Worm (Caenorhabditis elegans) whole organism, L1 larva: ENCODE results near the gene atgp-1.
A peak's percentile ranks its signal among the peaks of the same experiment; 100 is the strongest.

Source experiments
- C16A3.4 ChIP-seq: fragments of 150-350 bp; optimal IDR thresholded peaks from 2 replicates; lab custom pipeline; 2014; ENCODE audit warnings: missing biosample characterization, missing genetic modification characterization
- Y116A8C.19 ChIP-seq: sonication (generic microtip); optimal IDR thresholded peaks from 2 replicates; lab custom pipeline; 2016; ENCODE audit warnings: missing compliant biosample characterization, missing genetic modification characterization, borderline replicate concordance
- alr-1 ChIP-seq: fragments of 200-800 bp; sonication (Bioruptor generic); optimal IDR thresholded peaks from 2 replicates; lab custom pipeline; 2018; ENCODE audit warnings: borderline replicate concordance, mild to moderate bottlenecking, missing genetic modification characterization, missing compliant biosample characterization
- aly-2 ChIP-seq: fragments of 150-350 bp; optimal IDR thresholded peaks from 2 replicates; lab custom pipeline; 2014; ENCODE audit warnings: missing biosample characterization, missing genetic modification characterization
- ama-1 ChIP-seq: fragments of 150-350 bp; optimal IDR thresholded peaks from 2 replicates; lab custom pipeline; 2014
- ceh-88 ChIP-seq: fragments of 200-800 bp; sonication (Bioruptor generic); IDR thresholded peaks from 2 replicates; pipeline ENCODE4 v1.3.6; 2022; ENCODE audit warnings: missing genetic modification characterization, missing compliant biosample characterization
- ces-1 ChIP-seq: fragments of 150-350 bp; optimal IDR thresholded peaks from 2 replicates; lab custom pipeline; 2014; ENCODE audit warnings: missing biosample characterization, missing genetic modification reagents, missing genetic modification characterization
- dpl-1 ChIP-seq, 3 experiments: fragments of 150-350 bp in 2 of 3; sonication (generic microtip) in 1 of 3; optimal IDR thresholded peaks; 2 replicates each; lab custom pipeline; 2014 to 2017; ENCODE audit warnings: missing biosample characterization in 3 of 3, missing genetic modification characterization in 3 of 3, missing genetic modification reagents in 3 of 3
- dsc-1 ChIP-seq: sonication (generic microtip); optimal IDR thresholded peaks from 2 replicates; lab custom pipeline; 2016; ENCODE audit warnings: mild to moderate bottlenecking, missing genetic modification characterization, missing compliant biosample characterization
- efl-1 ChIP-seq, 4 experiments: fragments of 150-350 bp; optimal IDR thresholded peaks in 3 of 4; peaks in 1 of 4; 1 replicate in 1 of 4; 2 replicates in 3 of 4; lab custom pipeline; 2014; ENCODE audit warnings: missing biosample characterization in 2 of 4, missing genetic modification characterization in 2 of 4, missing genetic modification reagents in 2 of 4
- efl-3 ChIP-seq: fragments of 200-800 bp; sonication (Bioruptor generic); optimal IDR thresholded peaks from 2 replicates; lab custom pipeline; 2018; ENCODE audit warnings: mild to moderate bottlenecking, missing genetic modification characterization, missing compliant biosample characterization
- egl-13 ChIP-seq: sonication (generic microtip); optimal IDR thresholded peaks from 2 replicates; lab custom pipeline; 2016; ENCODE audit warnings: missing genotype, missing genetic modification reagents, missing genetic modification characterization, missing compliant biosample characterization
- fkh-10 ChIP-seq: sonication (generic microtip); optimal IDR thresholded peaks from 2 replicates; lab custom pipeline; 2017; ENCODE audit warnings: missing biosample characterization, missing genetic modification reagents, missing genetic modification characterization
- fkh-8 ChIP-seq: sonication (generic microtip); optimal IDR thresholded peaks from 2 replicates; lab custom pipeline; 2016; ENCODE audit warnings: mild to moderate bottlenecking, missing genetic modification characterization, missing compliant biosample characterization
- hlh-17 ChIP-seq: fragments of 200-800 bp; sonication (Bioruptor generic); optimal IDR thresholded peaks from 2 replicates; lab custom pipeline; 2018; ENCODE audit warnings: missing genetic modification characterization, mild to moderate bottlenecking, missing compliant biosample characterization, moderate library complexity, borderline replicate concordance
- hpl-2 ChIP-seq: fragments of 150-350 bp; optimal IDR thresholded peaks from 2 replicates; lab custom pipeline; 2014; ENCODE audit warnings: missing biosample characterization, missing genetic modification reagents, missing genetic modification characterization
- lin-13 ChIP-seq: fragments of 150-350 bp; optimal IDR thresholded peaks from 2 replicates; lab custom pipeline; 2014; ENCODE audit warnings: missing biosample characterization, missing genetic modification reagents, missing genetic modification characterization
- lin-15B ChIP-seq: fragments of 150-350 bp; sonication (generic microtip); optimal IDR thresholded peaks from 3 replicates; lab custom pipeline; 2014; ENCODE audit warnings: missing biosample characterization, missing genetic modification characterization
- lin-35 ChIP-seq, 2 experiments: fragments of 150-350 bp; optimal IDR thresholded peaks; 2 replicates each; lab custom pipeline; 2014; ENCODE audit warnings: missing biosample characterization in 2 of 2, missing genetic modification characterization in 2 of 2, missing genetic modification reagents in 2 of 2
- lin-39 ChIP-seq: fragments of 150-350 bp; optimal IDR thresholded peaks from 2 replicates; lab custom pipeline; 2014; ENCODE audit warnings: missing biosample characterization, missing genetic modification reagents, missing genetic modification characterization
- lir-3 ChIP-seq: sonication (generic microtip); optimal IDR thresholded peaks from 2 replicates; lab custom pipeline; 2016; ENCODE audit warnings: mild to moderate bottlenecking, missing genetic modification characterization, moderate library complexity, missing compliant biosample characterization; ENCODE audit not compliant: poor library complexity
- lsy-2 ChIP-seq, 2 experiments: fragments of 150-350 bp; optimal IDR thresholded peaks; 2 replicates each; lab custom pipeline; 2014; ENCODE audit warnings: missing biosample characterization in 2 of 2, missing genetic modification characterization in 2 of 2
- mab-9 ChIP-seq: fragments of 200-800 bp; sonication (Bioruptor generic); IDR thresholded peaks from 2 replicates; pipeline ENCODE4 v1.3.6; 2022; ENCODE audit warnings: missing genetic modification reagents, missing genetic modification characterization, missing compliant biosample characterization
- mdl-1 ChIP-seq, 2 experiments: fragments of 150-350 bp; optimal IDR thresholded peaks; 2 replicates each; lab custom pipeline; 2014 to 2017; ENCODE audit warnings: missing biosample characterization in 2 of 2, missing genetic modification characterization in 2 of 2, inconsistent platforms in 1 of 2
- mep-1 ChIP-seq: fragments of 150-350 bp; optimal IDR thresholded peaks from 2 replicates; lab custom pipeline; 2014; ENCODE audit warnings: missing biosample characterization, missing genetic modification characterization
- nhr-11 ChIP-seq: fragments of 150-350 bp; optimal IDR thresholded peaks from 2 replicates; lab custom pipeline; 2014; ENCODE audit warnings: missing biosample characterization, missing genetic modification characterization
- nhr-19 ChIP-seq: fragments of 200-800 bp; sonication (Bioruptor generic); conservative IDR thresholded peaks from 2 replicates; pipeline ENCODE4 v1.3.6; 2022; ENCODE audit warnings: missing genetic modification characterization, missing compliant biosample characterization
- nhr-71 ChIP-seq: sonication (generic microtip); optimal IDR thresholded peaks from 2 replicates; lab custom pipeline; 2016; ENCODE audit warnings: mild to moderate bottlenecking, missing genetic modification characterization, moderate library complexity, missing compliant biosample characterization
- nhr-85 ChIP-seq: sonication (generic microtip); peaks from one replicate; lab custom pipeline; 2016; ENCODE audit warnings: missing genetic modification characterization, inconsistent platforms, missing compliant biosample characterization
- pag-3 ChIP-seq: sonication (generic microtip); optimal IDR thresholded peaks from 2 replicates; lab custom pipeline; 2017; ENCODE audit warnings: missing genetic modification characterization, mild to moderate bottlenecking, missing compliant biosample characterization, antibody characterized with exemption, borderline replicate concordance; ENCODE audit not compliant: insufficient read depth
- pax-3 ChIP-seq: fragments of 200-800 bp; sonication (Bioruptor generic); optimal IDR thresholded peaks from 2 replicates; lab custom pipeline; 2018; ENCODE audit warnings: mild to moderate bottlenecking, missing genetic modification characterization, moderate library complexity, missing compliant biosample characterization
- rnt-1 ChIP-seq: sonication (generic microtip); optimal IDR thresholded peaks from 2 replicates; lab custom pipeline; 2016; ENCODE audit warnings: mild to moderate bottlenecking, missing genetic modification characterization, moderate library complexity, missing compliant biosample characterization
- skn-1 ChIP-seq: fragments of 150-350 bp; optimal IDR thresholded peaks from 2 replicates; lab custom pipeline; 2014; ENCODE audit warnings: missing biosample characterization, missing genetic modification characterization
- snpc-4 ChIP-seq: fragments of 150-350 bp; optimal IDR thresholded peaks from 2 replicates; lab custom pipeline; 2014; ENCODE audit warnings: missing biosample characterization, missing genetic modification characterization
- sox-4 ChIP-seq: sonication (generic microtip); optimal IDR thresholded peaks from 2 replicates; lab custom pipeline; 2016; ENCODE audit warnings: missing genetic modification characterization, missing compliant biosample characterization
- swsn-7 ChIP-seq: sonication (generic microtip); optimal IDR thresholded peaks from 2 replicates; lab custom pipeline; 2016; ENCODE audit warnings: missing genetic modification characterization, missing compliant biosample characterization
- unc-86 ChIP-seq: sonication (generic microtip); optimal IDR thresholded peaks from 2 replicates; lab custom pipeline; 2016; ENCODE audit warnings: missing genetic modification characterization, missing compliant biosample characterization
- zag-1 ChIP-seq: fragments of 150-350 bp; optimal IDR thresholded peaks from 2 replicates; lab custom pipeline; 2014; ENCODE audit warnings: missing biosample characterization, missing genetic modification characterization
- zip-4 ChIP-seq: fragments of 200-800 bp; sonication (Bioruptor generic); optimal IDR thresholded peaks from 2 replicates; lab custom pipeline; 2018; ENCODE audit warnings: mild to moderate bottlenecking, missing genetic modification characterization, moderate library complexity, missing compliant biosample characterization
- ztf-11 ChIP-seq, 2 experiments: sonication (generic microtip); optimal IDR thresholded peaks; 2 replicates each; lab custom pipeline; 2016 to 2017; ENCODE audit warnings: missing genetic modification characterization in 2 of 2, missing biosample characterization in 1 of 2, missing compliant biosample characterization in 1 of 2

Gene atgp-1

ce11 chrIV:17279592-17280440, 10.7 kb downstream of the atgp-1 start:
- peak; percentile 47 for TF ChIP-seq aly-2 (tag; lab: Kevin White, UChicago)
- TF ChIP-seq nhr-85 (tag; lab: Kevin White, UChicago): peak; percentile 38
- TF ChIP-seq skn-1 (tag; lab: Kevin White, UChicago): peak; percentile 35
- no peak for TF ChIP-seq efl-1 (optimal IDR thresholded peaks at IDR 0.05; lab: Kevin White, UChicago)
- peak in 1 of 2 experiments; percentile 73 for TF ChIP-seq efl-1 (GFP tag; optimal IDR thresholded peaks at IDR 0.05 in 1 of 2; lab: Kevin White, UChicago)
- peak; percentile 17 for TF ChIP-seq mep-1 (tag; lab: Kevin White, UChicago)
- TF ChIP-seq fkh-8 (tag; lab: Kevin White, UChicago): peak; percentile 1
- TF ChIP-seq hlh-17 (GFP tag; lab: Kevin White, UChicago): no peak
- TF ChIP-seq ama-1 (lab: Kevin White, UChicago): peak; percentile 68
- no peak for TF ChIP-seq mab-9

ce11 chrIV:17280441-17280939, 11.3 kb downstream of the atgp-1 start:
- peak; percentile 9 for TF ChIP-seq fkh-8 (tag; lab: Kevin White, UChicago)
- TF ChIP-seq rnt-1 (tag; lab: Kevin White, UChicago): peak; percentile 16
- TF ChIP-seq fkh-10 (GFP tag; lab: Kevin White, UChicago): no peak
- no peak for TF ChIP-seq mdl-1 (tag; optimal IDR thresholded peaks at IDR 0.05; lab: Kevin White, UChicago)
- TF ChIP-seq efl-1 (optimal IDR thresholded peaks at IDR 0.05; lab: Kevin White, UChicago): no peak
- TF ChIP-seq efl-1 (GFP tag; optimal IDR thresholded peaks at IDR 0.05 in 1 of 2; lab: Kevin White, UChicago): peak in 1 of 2 experiments; percentile 66
- TF ChIP-seq hpl-2: no peak
- peak in 1 of 2 experiments; percentile 11 for TF ChIP-seq lsy-2 (tag; optimal IDR thresholded peaks at IDR 0.05; lab: Kevin White, UChicago)
- TF ChIP-seq lin-39 (tag; lab: Kevin White, UChicago): no peak
- peak in 1 of 2 experiments; percentile 0 for TF ChIP-seq lin-35 (GFP tag; optimal IDR thresholded peaks at IDR 0.05; lab: Kevin White, UChicago)
- TF ChIP-seq nhr-11 (tag; lab: Kevin White, UChicago): no peak
- TF ChIP-seq nhr-85 (tag; lab: Kevin White, UChicago): peak; percentile 86

ce11 chrIV:17281060-17282021, 12.2 kb downstream of the atgp-1 start:
- TF ChIP-seq efl-1 (optimal IDR thresholded peaks at IDR 0.05; lab: Kevin White, UChicago): peak in 1 of 2 experiments; percentile 16
- TF ChIP-seq efl-1 (GFP tag; optimal IDR thresholded peaks at IDR 0.05 in 1 of 2; lab: Kevin White, UChicago): peak; percentile 21 to 92
- peak; percentile 25 for TF ChIP-seq pag-3 (tag; lab: Kevin White, UChicago)
- TF ChIP-seq ztf-11 (tag; optimal IDR thresholded peaks at IDR 0.05; lab: Kevin White, UChicago): no peak
- TF ChIP-seq lir-3: peak; percentile 10
- peak; percentile 99 for TF ChIP-seq ama-1 (lab: Kevin White, UChicago)
- TF ChIP-seq zag-1 (tag; lab: Kevin White, UChicago): no peak
- peak; percentile 65 for TF ChIP-seq fkh-8 (tag; lab: Kevin White, UChicago)
- no peak for TF ChIP-seq alr-1 (tag; lab: Kevin White, UChicago)
- peak; percentile 72 for TF ChIP-seq swsn-7 (tag; lab: Kevin White, UChicago)
- TF ChIP-seq hpl-2: no peak
- TF ChIP-seq ceh-88: peak; percentile 21; the same call in 1 of the 2 replicates
- TF ChIP-seq ces-1 (GFP tag; lab: Kevin White, UChicago): no peak
- TF ChIP-seq pax-3 (tag; lab: Kevin White, UChicago): no peak
- peak; percentile 14 for TF ChIP-seq lin-15B (tag; lab: Kevin White, UChicago)
- peak; percentile 2 for TF ChIP-seq efl-3
- peak; percentile 13 for TF ChIP-seq snpc-4 (tag; lab: Kevin White, UChicago)
- TF ChIP-seq lin-35 (GFP tag; optimal IDR thresholded peaks at IDR 0.05; lab: Kevin White, UChicago): peak; percentile 36 to 60
- peak; percentile 60 for TF ChIP-seq dsc-1
- peak; percentile 11 for TF ChIP-seq egl-13 (tag; lab: Kevin White, UChicago)
- no peak for TF ChIP-seq sox-4 (tag; lab: Kevin White, UChicago)
- TF ChIP-seq C16A3.4 (tag; lab: Kevin White, UChicago): peak; percentile 17
- peak; percentile 82 for TF ChIP-seq nhr-71 (tag; lab: Kevin White, UChicago)
- TF ChIP-seq nhr-19 (GFP tag; lab: Robert Waterston, UW): peak; percentile 61
- TF ChIP-seq mep-1 (tag; lab: Kevin White, UChicago): peak; percentile 91
- TF ChIP-seq zip-4 (GFP tag; lab: Kevin White, UChicago): peak; percentile 27
- TF ChIP-seq Y116A8C.19 (tag; lab: Kevin White, UChicago): no peak
- peak in 2 of 3 experiments; percentile 22 to 28 for TF ChIP-seq dpl-1 (GFP tag; optimal IDR thresholded peaks at IDR 0.05; lab: Kevin White, UChicago)
- TF ChIP-seq lin-13 (GFP tag; lab: Kevin White, UChicago): peak; percentile 62
- TF ChIP-seq unc-86 (tag; lab: Kevin White, UChicago): peak; percentile 32
